Worm (Caenorhabditis elegans) whole organism, young adult: ENCODE data around the gene T06E8.8.

ENCODE experiments used
- B0019.2 ChIP-seq: fragments of 200-800 bp; sonication (Bioruptor generic); conservative IDR thresholded peaks from 2 replicates; pipeline ENCODE4 v1.3.6; 2022; ENCODE audit warnings: missing genetic modification reagents, missing genetic modification characterization, missing compliant biosample characterization
- B0035.1 ChIP-seq: sonication (generic microtip); optimal IDR thresholded peaks from 2 replicates; lab custom pipeline; 2016; ENCODE audit warnings: missing genetic modification characterization, mild to moderate bottlenecking, missing compliant biosample characterization, missing genotype, missing genetic modification reagents
- C06A6.2 ChIP-seq: fragments of 200-800 bp; sonication (Bioruptor generic); conservative IDR thresholded peaks from 2 replicates; pipeline ENCODE4 v1.3.6; 2022; ENCODE audit warnings: missing genetic modification characterization, missing compliant biosample characterization
- D2030.7 ChIP-seq: fragments of 200-800 bp; sonication (Bioruptor generic); IDR thresholded peaks from 2 replicates; pipeline ENCODE4 v1.3.6; 2022; ENCODE audit warnings: missing genetic modification reagents, missing genetic modification characterization, missing compliant biosample characterization
- F10E7.11 ChIP-seq: sonication (generic microtip); optimal IDR thresholded peaks from 2 replicates; lab custom pipeline; 2017; ENCODE audit warnings: mild to moderate bottlenecking, missing genetic modification characterization, moderate library complexity, missing compliant biosample characterization
- F22D6.2 ChIP-seq: sonication (generic microtip); optimal IDR thresholded peaks from 2 replicates; lab custom pipeline; 2016; ENCODE audit warnings: mild to moderate bottlenecking, missing genetic modification characterization, missing compliant biosample characterization
- F23B12.7 ChIP-seq: sonication (generic microtip); optimal IDR thresholded peaks from 2 replicates; lab custom pipeline; 2017; ENCODE audit warnings: missing genetic modification characterization, mild to moderate bottlenecking, missing compliant biosample characterization, antibody characterized with exemption, moderate library complexity; ENCODE audit not compliant: insufficient read depth
- F33H1.4 ChIP-seq: fragments of 200-800 bp; sonication (Bioruptor generic); IDR thresholded peaks from 2 replicates; pipeline ENCODE4 v1.3.6; 2022; ENCODE audit warnings: missing genetic modification reagents, missing genetic modification characterization, missing compliant biosample characterization
- F39B2.1 ChIP-seq: fragments of 200-800 bp; sonication (Bioruptor generic); IDR thresholded peaks from 2 replicates; pipeline ENCODE4 v1.3.6; 2022; ENCODE audit warnings: missing genetic modification reagents, missing genetic modification characterization, missing compliant biosample characterization
- F49E8.2 ChIP-seq: sonication (generic microtip); optimal IDR thresholded peaks from 3 replicates; lab custom pipeline; 2017; ENCODE audit warnings: missing genetic modification characterization, mild to moderate bottlenecking, missing compliant biosample characterization, antibody characterized with exemption, moderate library complexity; ENCODE audit not compliant: insufficient read depth
- F55B11.4 ChIP-seq: sonication (generic microtip); optimal IDR thresholded peaks from 2 replicates; lab custom pipeline; 2016; ENCODE audit warnings: missing compliant biosample characterization, missing genetic modification characterization, borderline replicate concordance; ENCODE audit not compliant: insufficient read depth
- F57A8.1 ChIP-seq: fragments of 200-800 bp; sonication (Bioruptor generic); optimal IDR thresholded peaks from 2 replicates; lab custom pipeline; 2018; ENCODE audit warnings: mild to moderate bottlenecking, missing genetic modification characterization, moderate library complexity, missing compliant biosample characterization
- T07F8.4 ChIP-seq: sonication (generic microtip); optimal IDR thresholded peaks from 2 replicates; lab custom pipeline; 2016; ENCODE audit warnings: mild to moderate bottlenecking, missing genetic modification characterization, moderate library complexity, missing compliant biosample characterization
- Y53G8AR.9 ChIP-seq: fragments of 200-800 bp; sonication (Bioruptor generic); conservative IDR thresholded peaks from 2 replicates; pipeline ENCODE4 v1.3.6; 2022; ENCODE audit warnings: missing genetic modification reagents, missing genetic modification characterization, missing compliant biosample characterization
- Y56A3A.18 ChIP-seq: fragments of 200-800 bp; sonication (Bioruptor generic); IDR thresholded peaks from 2 replicates; pipeline ENCODE4 v1.3.6; 2022; ENCODE audit warnings: missing genetic modification reagents, missing genetic modification characterization, missing compliant biosample characterization
- Y95B8A.8 ChIP-seq: fragments of 200-800 bp; sonication (Bioruptor generic); IDR thresholded peaks from 2 replicates; pipeline ENCODE4 v1.3.6; 2022; ENCODE audit warnings: missing genetic modification reagents, missing genetic modification characterization, missing compliant biosample characterization
- ZK185.1 ChIP-seq: sonication (generic microtip); optimal IDR thresholded peaks from 2 replicates; lab custom pipeline; 2016; ENCODE audit warnings: mild to moderate bottlenecking, missing genetic modification characterization, missing compliant biosample characterization; ENCODE audit not compliant: poor library complexity, severe bottlenecking
- ama-1 ChIP-seq, 3 experiments: fragments of 150-350 bp in 1 of 3; sonication (generic microtip) in 2 of 3; optimal IDR thresholded peaks; 2 replicates each; lab custom pipeline; 2014 to 2018; ENCODE audit warnings: missing biosample characterization in 2 of 3, missing genetic modification characterization in 2 of 3, missing genetic modification reagents in 2 of 3
- atf-7 ChIP-seq: sonication (generic microtip); optimal IDR thresholded peaks from 2 replicates; lab custom pipeline; 2017; ENCODE audit warnings: mild to moderate bottlenecking, missing genetic modification characterization, missing compliant biosample characterization
- attf-6 ChIP-seq: fragments of 200-800 bp; sonication (Bioruptor generic); IDR thresholded peaks from 2 replicates; pipeline ENCODE4 v1.3.6; 2022; ENCODE audit warnings: missing genetic modification reagents, missing genetic modification characterization, missing compliant biosample characterization
- bed-2 ChIP-seq: fragments of 200-800 bp; sonication (Bioruptor generic); IDR thresholded peaks from 2 replicates; pipeline ENCODE4 v1.3.6; 2022; ENCODE audit warnings: missing genetic modification reagents, missing genetic modification characterization, missing compliant biosample characterization
- cebp-1 ChIP-seq, 2 experiments: fragments of 200-800 bp in 1 of 2; sonication (Bioruptor generic) in 1 of 2; sonication (generic microtip) in 1 of 2; IDR thresholded peaks in 1 of 2; optimal IDR thresholded peaks in 1 of 2; 2 replicates each; pipeline versions ENCODE4 v1.3.6 to Lab custom; 2017 to 2022; ENCODE audit warnings: missing compliant biosample characterization in 2 of 2, missing genetic modification characterization in 2 of 2, mild to moderate bottlenecking in 1 of 2, missing genetic modification reagents in 1 of 2, moderate library complexity in 1 of 2
- dox-1 ChIP-seq: fragments of 200-800 bp; sonication (Bioruptor generic); IDR thresholded peaks from 2 replicates; pipeline ENCODE4 v1.3.6; 2022; ENCODE audit warnings: missing genetic modification reagents, missing genetic modification characterization, missing compliant biosample characterization
- dpff-1 ChIP-seq: sonication (generic microtip); optimal IDR thresholded peaks from 2 replicates; lab custom pipeline; 2017; ENCODE audit warnings: mild to moderate bottlenecking, missing genetic modification characterization, missing compliant biosample characterization
- dpl-1 ChIP-seq: fragments of 150-350 bp; optimal IDR thresholded peaks from 2 replicates; lab custom pipeline; 2014; ENCODE audit warnings: missing biosample characterization, missing genetic modification reagents, missing genetic modification characterization
- efl-1 ChIP-seq: fragments of 150-350 bp; optimal IDR thresholded peaks from 2 replicates; lab custom pipeline; 2014; ENCODE audit warnings: missing biosample characterization, missing genetic modification reagents, missing genetic modification characterization
- ets-4 ChIP-seq: fragments of 200-800 bp; sonication (Bioruptor generic); optimal IDR thresholded peaks from 2 replicates; lab custom pipeline; 2018; ENCODE audit warnings: mild to moderate bottlenecking, missing genetic modification characterization, missing compliant biosample characterization
- hrde-1 ChIP-seq: sonication (generic microtip); optimal IDR thresholded peaks from 2 replicates; lab custom pipeline; 2016; ENCODE audit warnings: missing genetic modification characterization, mild to moderate bottlenecking, missing compliant biosample characterization, moderate library complexity, missing genotype, missing genetic modification reagents, borderline replicate concordance
- let-526 ChIP-seq: fragments of 200-800 bp; sonication (Bioruptor generic); IDR thresholded peaks from 2 replicates; pipeline ENCODE4 v1.3.6; 2022; ENCODE audit warnings: missing genetic modification reagents, missing genetic modification characterization, missing compliant biosample characterization
- lin-54 ChIP-seq: fragments of 200-800 bp; sonication (Bioruptor generic); optimal IDR thresholded peaks from 2 replicates; lab custom pipeline; 2018; ENCODE audit warnings: mild to moderate bottlenecking, missing genetic modification characterization, missing compliant biosample characterization
- lir-1 ChIP-seq: fragments of 200-800 bp; sonication (Bioruptor generic); conservative IDR thresholded peaks from 2 replicates; pipeline ENCODE4 v1.3.6; 2022; ENCODE audit warnings: missing genetic modification reagents, missing genetic modification characterization, missing compliant biosample characterization
- madf-3 ChIP-seq: fragments of 200-800 bp; sonication (Bioruptor generic); IDR thresholded peaks from 2 replicates; pipeline ENCODE4 v1.3.6; 2022; ENCODE audit warnings: missing genetic modification reagents, missing genetic modification characterization, missing compliant biosample characterization
- madf-6 ChIP-seq: fragments of 200-800 bp; sonication (Bioruptor generic); IDR thresholded peaks from 2 replicates; pipeline ENCODE4 v1.3.6; 2022; ENCODE audit warnings: missing genetic modification reagents, missing genetic modification characterization, missing compliant biosample characterization
- madf-8 ChIP-seq: fragments of 200-800 bp; sonication (Bioruptor generic); conservative IDR thresholded peaks from 2 replicates; pipeline ENCODE4 v1.3.6; 2022; ENCODE audit warnings: missing genetic modification reagents, missing genetic modification characterization, missing compliant biosample characterization
- mel-28 ChIP-seq: sonication (generic microtip); optimal IDR thresholded peaks from 2 replicates; lab custom pipeline; 2016; ENCODE audit warnings: borderline replicate concordance, mild to moderate bottlenecking, missing genetic modification characterization, missing compliant biosample characterization
- mxl-1 ChIP-seq: sonication (generic microtip); optimal IDR thresholded peaks from 2 replicates; lab custom pipeline; 2016; ENCODE audit warnings: missing genetic modification characterization, missing compliant biosample characterization
- nhr-179 ChIP-seq: sonication (generic microtip); optimal IDR thresholded peaks from 2 replicates; lab custom pipeline; 2016; ENCODE audit warnings: mild to moderate bottlenecking, missing genetic modification characterization, missing compliant biosample characterization
- nhr-80 ChIP-seq: sonication (generic microtip); optimal IDR thresholded peaks from 2 replicates; lab custom pipeline; 2016; ENCODE audit warnings: missing genetic modification characterization, missing compliant biosample characterization
- sea-2 ChIP-seq: fragments of 200-800 bp; sonication (Bioruptor generic); IDR thresholded peaks from 2 replicates; pipeline ENCODE4 v1.3.6; 2022; ENCODE audit warnings: missing genetic modification characterization, missing compliant biosample characterization
- snpc-1.3 ChIP-seq: sonication (generic microtip); optimal IDR thresholded peaks from 2 replicates; lab custom pipeline; 2017; ENCODE audit warnings: missing genetic modification characterization, mild to moderate bottlenecking, missing compliant biosample characterization, antibody characterized with exemption, moderate library complexity, missing genotype, missing genetic modification reagents; ENCODE audit not compliant: insufficient read depth
- snpc-4 ChIP-seq, 5 experiments: fragments of 150-350 bp in 1 of 5; sonication (generic microtip) in 4 of 5; optimal IDR thresholded peaks; 2 replicates each; lab custom pipeline; 2014 to 2018; ENCODE audit warnings: missing genetic modification characterization in 5 of 5, missing biosample characterization in 3 of 5, antibody characterized with exemption in 2 of 5, mild to moderate bottlenecking in 2 of 5, missing compliant biosample characterization in 2 of 5, missing genotype in 2 of 5, moderate library complexity in 2 of 5, missing genetic modification reagents in 1 of 5
- zim-3 ChIP-seq: sonication (generic microtip); optimal IDR thresholded peaks from 2 replicates; lab custom pipeline; 2017; ENCODE audit warnings: mild to moderate bottlenecking, missing genetic modification characterization, moderate library complexity, missing compliant biosample characterization
- ztf-26 ChIP-seq: sonication (generic microtip); optimal IDR thresholded peaks from 2 replicates; lab custom pipeline; 2017; ENCODE audit warnings: missing genetic modification characterization, missing compliant biosample characterization
- ztf-28 ChIP-seq: fragments of 200-800 bp; sonication (Bioruptor generic); IDR thresholded peaks from 2 replicates; pipeline ENCODE4 v1.3.6; 2022; ENCODE audit warnings: missing genetic modification reagents, missing genetic modification characterization, missing compliant biosample characterization

T06E8.8 gene

ce11 chrV:10012639-10013038, 30.9 kb upstream of the T06E8.8 start:
- TF ChIP-seq B0019.2 (GFP tag; lab: Robert Waterston, UW) (no peak), D2030.7 (no peak), mel-28 (tag; lab: Kevin White, UChicago) (no peak), F39B2.1 (GFP tag; lab: Robert Waterston, UW) (no peak), madf-8 (GFP tag; lab: Robert Waterston, UW) (no peak), cebp-1 (GFP tag; IDR thresholded peaks at IDR 0.05; lab: Robert Waterston, UW) (no peak), cebp-1 (tag; optimal IDR thresholded peaks at IDR 0.05; lab: Kevin White, UChicago) (peak; percentile 49), lir-1 (GFP tag; lab: Robert Waterston, UW) (no peak), nhr-80 (peak; percentile 45)

DNA sequence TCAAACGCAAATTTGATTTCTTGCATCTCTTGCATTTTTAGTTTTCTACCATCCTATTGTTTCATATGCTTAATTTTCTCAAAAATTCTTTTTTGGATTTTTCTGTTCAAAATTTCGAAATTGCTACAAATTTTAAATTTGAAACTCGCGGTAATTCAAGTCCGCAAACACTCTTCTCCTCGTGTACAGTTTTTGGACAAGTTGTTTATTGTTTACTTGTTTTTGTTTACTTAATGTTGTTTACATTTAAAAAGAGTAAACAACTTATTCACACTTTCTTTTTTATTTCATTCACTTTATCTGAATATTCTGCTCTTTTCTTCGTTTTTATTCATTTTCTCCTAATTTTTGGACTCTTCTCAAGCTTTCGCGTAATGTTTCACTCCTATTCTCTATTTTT, 25.3 kb upstream of the T06E8.8 start:
- TF ChIP-seq madf-6 (peak; percentile 75), snpc-1.3 (peak; percentile 37), F10E7.11 (no peak), Y53G8AR.9 (GFP tag; lab: Robert Waterston, UW) (no peak), C06A6.2 (GFP tag; lab: Robert Waterston, UW) (no peak), ztf-26 (no peak), sea-2 (no peak), F55B11.4 (tag; lab: Kevin White, UChicago) (no peak), dpl-1 (peak; percentile 64), hrde-1 (no peak), efl-1 (GFP tag; lab: Kevin White, UChicago) (peak; percentile 63), ama-1 (optimal IDR thresholded peaks at IDR 0.05; lab: Kevin White, UChicago) (no peak), ama-1 (GFP tag; optimal IDR thresholded peaks at IDR 0.05; lab: Kevin White, UChicago) (no peak), ets-4 (no peak), Y56A3A.18 (GFP tag; lab: Robert Waterston, UW) (no peak), dox-1 (peak; percentile 33; the same call in 1 of the 2 replicates), dpff-1 (tag; lab: Kevin White, UChicago) (no peak), attf-6 (GFP tag; lab: Robert Waterston, UW) (no peak), F33H1.4 (GFP tag; lab: Robert Waterston, UW) (peak; percentile 26; the same call in 1 of the 2 replicates), lin-54 (GFP tag; lab: Kevin White, UChicago) (peak; percentile 81), F57A8.1 (GFP tag; lab: Kevin White, UChicago) (no peak), nhr-179 (tag; lab: Kevin White, UChicago) (no peak), F49E8.2 (tag; lab: Kevin White, UChicago) (peak; percentile 71), ZK185.1 (tag; lab: Kevin White, UChicago) (no peak), lir-1 (GFP tag; lab: Robert Waterston, UW) (no peak), madf-8 (GFP tag; lab: Robert Waterston, UW) (peak; percentile 46; the same call in 1 of the 2 replicates), F23B12.7 (tag; lab: Kevin White, UChicago) (peak; percentile 38), T07F8.4 (tag; lab: Kevin White, UChicago) (no peak), ztf-28 (GFP tag; lab: Robert Waterston, UW) (no peak), mxl-1 (tag; lab: Kevin White, UChicago) (no peak), madf-3 (GFP tag; lab: Robert Waterston, UW) (0 out of 2 replicates have a peak, but pooled peaks have one; percentile 59), snpc-4 (GFP tag; optimal IDR thresholded peaks at IDR 0.05; lab: Kevin White, UChicago) (no peak), snpc-4 (tag; optimal IDR thresholded peaks at IDR 0.05; lab: Kevin White, UChicago) (peak in 2 of 4 experiments; percentile 36 to 42), bed-2 (GFP tag; lab: Robert Waterston, UW) (no peak), B0035.1 (no peak), F22D6.2 (tag; lab: Kevin White, UChicago) (no peak), cebp-1 (GFP tag; IDR thresholded peaks at IDR 0.05; lab: Robert Waterston, UW) (no peak), cebp-1 (tag; optimal IDR thresholded peaks at IDR 0.05; lab: Kevin White, UChicago) (no peak), let-526 (GFP tag; lab: Robert Waterston, UW) (no peak), zim-3 (tag; lab: Kevin White, UChicago) (no peak), Y95B8A.8 (no peak), atf-7 (tag; lab: Kevin White, UChicago) (no peak)
